Fruit fly (Drosophila melanogaster): ENCODE results near the gene Bem46.

Gene Bem46

dm6 chr2L:2999113-2999512, 11.2 kb downstream of the Bem46 start, which contains the start of gene Ccdc85:
Ccdc85 (plus strand) TSS chr2L:2999286.
- TF ChIP-seq EcR (GFP tag; optimal IDR thresholded peaks at IDR 0.05) (peak; percentile 3), CG8159 (tag; optimal IDR thresholded peaks at IDR 0.05) (no peak), CG12605 (GFP tag; IDR thresholded peaks at IDR 0.05) (0 out of 2 replicates have a peak, but pooled peaks have one; percentile 11)

- TF ChIP-seq gl (tag; optimal IDR thresholded peaks at IDR 0.05) (no peak), CG12605 (GFP tag; IDR thresholded peaks at IDR 0.05) (no peak), CG14655 (GFP tag; optimal IDR thresholded peaks at IDR 0.05) (no peak), CG4496 (GFP tag; IDR thresholded peaks at IDR 0.05) (0 out of 3 replicates have a peak, but pooled peaks have one; percentile 30)
These were observed 11.7 kb downstream of the Bem46 start for dm6 chr2L:2999609-3000008.

- TF ChIP-seq CG13204 (GFP tag; optimal IDR thresholded peaks at IDR 0.05) (peak; percentile 50), CG17806 (tag; optimal IDR thresholded peaks at IDR 0.05) (no peak), fd96Ca (GFP tag; IDR thresholded peaks at IDR 0.05) (no peak), CG34367 (tag; optimal IDR thresholded peaks at IDR 0.05) (no peak), CG12605 (GFP tag; IDR thresholded peaks at IDR 0.05) (peak; percentile 51; the same call in 1 of the 2 replicates)
These were observed 12.6 kb downstream of the Bem46 start for dm6 chr2L:3000517-3000934.

- TF ChIP-seq CG8159 (tag; optimal IDR thresholded peaks at IDR 0.05): no peak
- TF ChIP-seq CG15710 (tag; optimal IDR thresholded peaks at IDR 0.05): no peak
- peak; percentile 17; the same call in 1 of the 2 replicates for TF ChIP-seq CG32121 (GFP tag; IDR thresholded peaks at IDR 0.05)
- peak; percentile 53; the same call in 1 of the 2 replicates for TF ChIP-seq Ets98B (GFP tag; IDR thresholded peaks at IDR 0.05)
- peak; percentile 39; the same call in 1 of the 2 replicates for TF ChIP-seq CG12605 (GFP tag; IDR thresholded peaks at IDR 0.05)
- TF ChIP-seq D1 (tag; optimal IDR thresholded peaks at IDR 0.05): no peak
- no peak for TF ChIP-seq Snoo (tag; optimal IDR thresholded peaks at IDR 0.05)
- TF ChIP-seq CG4496 (GFP tag; IDR thresholded peaks at IDR 0.05): 0 out of 3 replicates have a peak, but pooled peaks have one; percentile 47
- peak; percentile 69 for TF ChIP-seq CG8301 (tag; optimal IDR thresholded peaks at IDR 0.05)
- TF ChIP-seq gl (tag; optimal IDR thresholded peaks at IDR 0.05): no peak
- peak; percentile 3 for TF ChIP-seq CG9948 (tag; optimal IDR thresholded peaks at IDR 0.05)
These were observed 14.0 kb downstream of the Bem46 start for dm6 chr2L:3001953-3002352.

dm6 chr2L:3003399-3003798, 15.5 kb downstream of the Bem46 start:
- TF ChIP-seq rn (GFP tag; IDR thresholded peaks at IDR 0.05) (peak; percentile 44; the same call in 1 of the 2 replicates), CG10348 (GFP tag; IDR thresholded peaks at IDR 0.05) (peak; percentile 57; the same call in 1 of the 2 replicates), fd96Ca (GFP tag; IDR thresholded peaks at IDR 0.05) (no peak), Pif1A (GFP tag; optimal IDR thresholded peaks at IDR 0.05) (peak; percentile 59), CG4496 (GFP tag; IDR thresholded peaks at IDR 0.05) (peak; percentile 73), CG9948 (tag; optimal IDR thresholded peaks at IDR 0.05) (no peak), Ets98B (GFP tag; IDR thresholded peaks at IDR 0.05) (peak; percentile 89), CG32121 (GFP tag; IDR thresholded peaks at IDR 0.05) (peak; percentile 85), CG8301 (tag; optimal IDR thresholded peaks at IDR 0.05) (peak; percentile 90), CG13204 (GFP tag; optimal IDR thresholded peaks at IDR 0.05) (no peak), CG14655 (GFP tag; optimal IDR thresholded peaks at IDR 0.05) (peak; percentile 81)

dm6 chr2L:3004601-3005000, 16.7 kb downstream of the Bem46 start:
- peak; percentile 11 for TF ChIP-seq Snoo (tag; optimal IDR thresholded peaks at IDR 0.05)
- TF ChIP-seq Pif1A (GFP tag; optimal IDR thresholded peaks at IDR 0.05): peak; percentile 18
- no peak for TF ChIP-seq Ets98B (GFP tag; IDR thresholded peaks at IDR 0.05)
- TF ChIP-seq fd96Ca (GFP tag; IDR thresholded peaks at IDR 0.05): peak; percentile 55; the same call in 2 of the 3 replicates
- TF ChIP-seq CG34367 (tag; optimal IDR thresholded peaks at IDR 0.05): peak; percentile 25
- TF ChIP-seq CG10348 (GFP tag; IDR thresholded peaks at IDR 0.05): no peak
- TF ChIP-seq CG13204 (GFP tag; optimal IDR thresholded peaks at IDR 0.05): peak; percentile 33
- peak; percentile 61 for TF ChIP-seq EcR (GFP tag; optimal IDR thresholded peaks at IDR 0.05)
- peak; percentile 53 for TF ChIP-seq CG17806 (tag; optimal IDR thresholded peaks at IDR 0.05)
- no peak for TF ChIP-seq CG12605 (GFP tag; IDR thresholded peaks at IDR 0.05)
- peak; percentile 44; the same call in 2 of the 3 replicates for TF ChIP-seq CG4496 (GFP tag; IDR thresholded peaks at IDR 0.05)
- peak; percentile 10 for TF ChIP-seq CG9948 (tag; optimal IDR thresholded peaks at IDR 0.05)
- TF ChIP-seq CG8301 (tag; optimal IDR thresholded peaks at IDR 0.05): no peak
- TF ChIP-seq CG15710 (tag; optimal IDR thresholded peaks at IDR 0.05): peak; percentile 45
- TF ChIP-seq Pif1B (GFP tag; optimal IDR thresholded peaks at IDR 0.05): peak; percentile 4
- peak; percentile 3 for TF ChIP-seq gl (tag; optimal IDR thresholded peaks at IDR 0.05)
- peak; percentile 41 for TF ChIP-seq CG8159 (tag; optimal IDR thresholded peaks at IDR 0.05)

- no peak for TF ChIP-seq CG10348 (GFP tag; IDR thresholded peaks at IDR 0.05)
- TF ChIP-seq CG34367 (tag; optimal IDR thresholded peaks at IDR 0.05): no peak
- no peak for TF ChIP-seq CG15710 (tag; optimal IDR thresholded peaks at IDR 0.05)
- no peak for TF ChIP-seq CG8301 (tag; optimal IDR thresholded peaks at IDR 0.05)
- no peak for TF ChIP-seq D1 (tag; optimal IDR thresholded peaks at IDR 0.05)
- no peak for TF ChIP-seq Ets98B (GFP tag; IDR thresholded peaks at IDR 0.05)
- no peak for TF ChIP-seq CG14655 (GFP tag; optimal IDR thresholded peaks at IDR 0.05)
- TF ChIP-seq Pif1A (GFP tag; optimal IDR thresholded peaks at IDR 0.05): no peak
- TF ChIP-seq CG32121 (GFP tag; IDR thresholded peaks at IDR 0.05): no peak
- no peak for TF ChIP-seq fd96Ca (GFP tag; IDR thresholded peaks at IDR 0.05)
- no peak for TF ChIP-seq CG8159 (tag; optimal IDR thresholded peaks at IDR 0.05)
- no peak for TF ChIP-seq rn (GFP tag; IDR thresholded peaks at IDR 0.05)
- TF ChIP-seq Snoo (tag; optimal IDR thresholded peaks at IDR 0.05): no peak
- no peak for TF ChIP-seq CG13204 (GFP tag; optimal IDR thresholded peaks at IDR 0.05)
- no peak for TF ChIP-seq EcR (GFP tag; optimal IDR thresholded peaks at IDR 0.05)
- TF ChIP-seq Pif1B (GFP tag; optimal IDR thresholded peaks at IDR 0.05): no peak
These were observed 17.6 kb downstream of the Bem46 start for dm6 chr2L:3005483-3005882.
